Fruit fly (Drosophila melanogaster) whole organism, prepupa: Measurements from ENCODE around the gene CG18273.

ENCODE experiments used
- CG3919 ChIP-seq: fragments of 200-800 bp; sonication (Bioruptor generic); optimal IDR thresholded peaks from 3 replicates; lab custom pipeline; 2016; ENCODE audit warnings: missing biosample characterization, missing genetic modification characterization
- CG6808 ChIP-seq: fragments of 200-800 bp; sonication (Bioruptor generic); optimal IDR thresholded peaks from 3 replicates; lab custom pipeline; 2017; ENCODE audit warnings: missing biosample characterization, missing genetic modification characterization, mild to moderate bottlenecking, moderate library complexity, missing genetic modification reagents
- Hr39 ChIP-seq: fragments of 200-800 bp; sonication (Bioruptor generic); optimal IDR thresholded peaks from 2 replicates; lab custom pipeline; 2016; ENCODE audit warnings: missing biosample characterization, missing genetic modification characterization
- Sox102F ChIP-seq: fragments of 200-800 bp; sonication (Bioruptor generic); optimal IDR thresholded peaks from 2 replicates; lab custom pipeline; 2016; ENCODE audit warnings: missing biosample characterization, mild to moderate bottlenecking, missing genetic modification characterization
- Sox15 ChIP-seq: fragments of 200-800 bp; sonication (Bioruptor generic); optimal IDR thresholded peaks from 3 replicates; lab custom pipeline; 2016; ENCODE audit warnings: missing biosample characterization, missing genetic modification characterization
- achi ChIP-seq: fragments of 200-800 bp; sonication (Bioruptor generic); optimal IDR thresholded peaks from 3 replicates; lab custom pipeline; 2016; ENCODE audit warnings: missing biosample characterization, missing genetic modification characterization
- fd85E ChIP-seq: fragments of 200-800 bp; sonication (Bioruptor generic); optimal IDR thresholded peaks from 3 replicates; lab custom pipeline; 2016; ENCODE audit warnings: missing biosample characterization, missing genetic modification characterization
- topi ChIP-seq: fragments of 200-800 bp; sonication (Bioruptor generic); optimal IDR thresholded peaks from 3 replicates; lab custom pipeline; 2016; ENCODE audit warnings: missing biosample characterization, missing genetic modification characterization

DNA sequence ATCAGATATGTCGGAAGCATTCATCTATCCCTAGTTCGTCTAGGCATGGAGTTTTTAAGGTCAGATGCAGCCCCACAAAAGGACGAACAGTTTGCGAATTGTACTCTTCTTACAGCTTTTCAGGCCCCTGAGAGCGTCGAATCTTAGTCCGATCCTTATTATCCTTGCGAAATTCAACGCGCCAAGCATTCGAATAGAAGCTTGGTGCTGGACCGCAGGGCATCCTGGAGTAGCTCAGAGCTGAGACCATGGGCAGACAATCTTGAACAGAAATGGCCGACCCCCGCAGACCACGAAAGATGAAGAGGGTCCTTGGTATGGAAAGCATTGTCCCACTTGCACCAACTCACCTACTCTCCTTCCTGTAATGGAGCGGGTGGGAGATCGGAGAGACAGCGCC is 8.6 kb downstream of the CG18273 start, which contains the start of gene CG32817:
- no peak for TF ChIP-seq Hr39
- no peak for TF ChIP-seq topi (GFP tag; lab: Kevin White, UChicago)
- TF ChIP-seq Sox102F (GFP tag; lab: Kevin White, UChicago) = no peak
- no peak for TF ChIP-seq achi (GFP tag; lab: Kevin White, UChicago)
- TF ChIP-seq CG6808 (GFP tag; lab: Kevin White, UChicago) = no peak
- no peak for TF ChIP-seq fd85E (GFP tag; lab: Kevin White, UChicago)
- no peak for TF ChIP-seq Sox15 (GFP tag; lab: Kevin White, UChicago)
- no peak for TF ChIP-seq CG3919
